Worm (Caenorhabditis elegans) whole organism, mixed stage, embryonic: ENCODE results near the gene F40G9.12.
A peak's percentile ranks its signal among the peaks of the same experiment; 100 is the strongest.

Experiments used
- bed-3 ChIP-seq: fragments of 200-800 bp; sonication (Bioruptor generic); optimal IDR thresholded peaks from 3 replicates; lab custom pipeline; 2018; ENCODE audit warnings: mild to moderate bottlenecking, missing genetic modification characterization, moderate library complexity, missing compliant biosample characterization
- ceh-83 ChIP-seq: fragments of 200-800 bp; sonication (Bioruptor generic); optimal IDR thresholded peaks from 2 replicates; lab custom pipeline; 2018; ENCODE audit warnings: mild to moderate bottlenecking, missing genetic modification characterization, missing compliant biosample characterization
- ces-1 ChIP-seq: fragments of 150-350 bp; optimal IDR thresholded peaks from 2 replicates; lab custom pipeline; 2014; ENCODE audit warnings: missing biosample characterization, missing genetic modification reagents, missing genetic modification characterization
- cnd-1 ChIP-seq: fragments of 200-800 bp; sonication (Bioruptor generic); optimal IDR thresholded peaks from 2 replicates; lab custom pipeline; 2018; ENCODE audit warnings: mild to moderate bottlenecking, missing genetic modification characterization, missing compliant biosample characterization
- elt-1 ChIP-seq: sonication (generic microtip); optimal IDR thresholded peaks from 2 replicates; lab custom pipeline; 2017; ENCODE audit warnings: missing genetic modification characterization, mild to moderate bottlenecking, missing compliant biosample characterization, antibody characterized with exemption, moderate library complexity, borderline replicate concordance; ENCODE audit not compliant: insufficient read depth
- flh-1 ChIP-seq: fragments of 200-800 bp; sonication (Bioruptor generic); optimal IDR thresholded peaks from 2 replicates; lab custom pipeline; 2018; ENCODE audit warnings: mild to moderate bottlenecking, missing genetic modification characterization, moderate library complexity, missing compliant biosample characterization
- hlh-1 ChIP-seq: fragments of 150-350 bp; optimal IDR thresholded peaks from 2 replicates; lab custom pipeline; 2014; ENCODE audit warnings: missing biosample characterization, missing genetic modification reagents, missing genetic modification characterization
- lin-13 ChIP-seq: fragments of 150-350 bp; optimal IDR thresholded peaks from 2 replicates; lab custom pipeline; 2014; ENCODE audit warnings: missing biosample characterization, missing genetic modification characterization
- lsy-2 ChIP-seq: fragments of 150-350 bp; optimal IDR thresholded peaks from 2 replicates; lab custom pipeline; 2014; ENCODE audit warnings: missing biosample characterization, missing genetic modification characterization
- nhr-2 ChIP-seq: fragments of 150-350 bp; optimal IDR thresholded peaks from 2 replicates; lab custom pipeline; 2014; ENCODE audit warnings: missing biosample characterization, missing genetic modification characterization
- sptf-1 ChIP-seq: sonication (generic microtip); optimal IDR thresholded peaks from 2 replicates; lab custom pipeline; 2017; ENCODE audit warnings: mild to moderate bottlenecking, missing genetic modification characterization, moderate library complexity, missing compliant biosample characterization
- unc-120 ChIP-seq: sonication (generic microtip); optimal IDR thresholded peaks from 2 replicates; lab custom pipeline; 2017; ENCODE audit warnings: missing genetic modification characterization, missing compliant biosample characterization; ENCODE audit not compliant: poor library complexity, severe bottlenecking
- unc-62 ChIP-seq: fragments of 150-350 bp; optimal IDR thresholded peaks from 2 replicates; lab custom pipeline; 2014; ENCODE audit warnings: missing biosample characterization, missing genetic modification reagents, missing genetic modification characterization

Gene F40G9.12

DNA sequence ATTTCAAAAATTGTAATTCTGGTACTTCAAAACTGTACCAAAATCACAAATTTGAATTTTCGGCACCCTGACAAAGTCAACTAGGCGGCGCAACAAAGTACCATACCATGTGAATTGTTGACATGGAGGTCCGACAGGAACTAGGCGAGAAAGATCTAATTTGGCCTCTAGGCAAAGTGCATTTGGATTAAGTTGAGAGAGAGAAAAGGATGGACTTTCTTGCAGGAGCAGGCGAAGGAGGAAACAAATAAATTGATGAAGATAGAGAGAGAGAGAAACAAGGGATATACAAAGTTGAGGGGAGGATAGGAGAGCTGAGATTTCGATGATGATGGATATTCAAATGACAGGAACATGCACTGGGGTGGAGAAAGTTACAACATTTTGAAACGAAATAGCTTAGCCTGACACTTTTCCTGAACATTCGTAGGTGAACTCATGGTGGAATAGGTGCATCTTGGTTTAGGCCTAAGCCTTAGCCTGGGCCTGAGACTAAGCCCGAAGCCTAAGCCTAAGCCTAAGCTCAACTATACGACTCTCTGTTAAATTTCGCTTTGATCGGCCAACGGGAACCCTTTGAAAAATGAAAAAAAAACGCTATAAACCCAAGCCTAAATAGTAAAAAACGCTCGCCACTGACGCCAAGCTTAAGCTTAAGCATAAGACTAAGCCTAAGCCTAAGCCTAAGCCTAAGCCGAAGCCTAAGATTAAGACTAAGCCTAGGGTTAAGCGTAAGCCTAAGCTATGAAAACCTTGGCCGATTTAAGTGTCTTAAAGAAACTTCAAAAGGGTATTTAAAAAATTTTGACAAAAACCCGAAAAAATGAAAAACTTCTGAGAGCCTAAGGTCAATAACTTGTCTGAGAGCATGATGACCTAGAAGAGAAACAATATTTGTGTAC, 37.4 kb downstream of the F40G9.12 start:
- no peak for TF ChIP-seq nhr-2 (tag; lab: Kevin White, UChicago)
- TF ChIP-seq ceh-83: no peak
- TF ChIP-seq unc-62 (GFP tag; lab: Kevin White, UChicago): peak; percentile 67
- peak; percentile 98 for TF ChIP-seq ces-1 (GFP tag; lab: Kevin White, UChicago)
- TF ChIP-seq, all 35 proteins: peak for 2

DNA sequence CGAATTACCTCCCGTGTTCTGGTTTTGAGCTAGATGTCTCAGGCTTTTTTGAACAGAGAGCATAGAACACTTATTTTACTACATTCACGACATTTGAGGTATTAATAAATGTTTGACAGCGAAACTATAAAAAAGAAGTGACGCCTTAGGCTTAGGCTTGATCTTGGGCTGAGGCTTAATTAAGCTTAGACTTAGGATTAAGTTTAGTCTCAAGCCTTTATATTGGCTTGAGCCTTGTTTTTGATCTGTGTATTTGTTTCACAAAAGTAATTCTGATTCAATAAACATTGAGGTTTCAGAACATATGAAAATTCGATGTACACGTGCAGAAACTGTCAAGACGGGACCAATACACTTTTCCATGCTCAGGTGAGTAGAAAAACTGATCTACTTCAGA, 38.0 kb downstream of the F40G9.12 start, which contains the start of gene klp-20:
Gene klp-20 (plus strand): TSS at position 298 of the 397 bp plus-strand sequence.
- TF ChIP-seq hlh-1 (tag; lab: Kevin White, UChicago) (no peak), bed-3 (GFP tag; lab: Kevin White, UChicago) (no peak), flh-1 (GFP tag; lab: Kevin White, UChicago) (no peak), cnd-1 (tag; lab: Kevin White, UChicago) (no peak), lin-13 (no peak)

DNA sequence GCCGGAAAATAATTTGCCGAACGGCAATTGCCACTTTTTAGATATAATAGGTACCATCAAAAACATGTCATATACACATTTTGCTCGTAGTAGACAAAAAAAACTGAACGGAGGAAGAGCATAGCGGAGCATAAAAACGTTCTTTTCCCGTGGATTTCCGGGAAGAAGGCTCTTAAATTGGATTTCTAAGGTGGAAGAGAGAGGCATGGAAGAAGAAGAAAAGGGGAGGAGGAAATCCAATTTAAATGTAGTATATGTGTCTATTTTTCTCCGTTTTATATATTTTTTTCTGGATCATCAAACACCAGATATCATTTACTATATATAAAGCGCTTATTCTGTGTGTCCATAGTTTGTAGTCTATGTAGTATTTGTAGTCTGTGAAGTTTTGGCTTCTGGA, 39.7 kb downstream of the F40G9.12 start:
- TF ChIP-seq hlh-1 (tag; lab: Kevin White, UChicago) (no peak), ces-1 (GFP tag; lab: Kevin White, UChicago) (peak; percentile 77)

DNA sequence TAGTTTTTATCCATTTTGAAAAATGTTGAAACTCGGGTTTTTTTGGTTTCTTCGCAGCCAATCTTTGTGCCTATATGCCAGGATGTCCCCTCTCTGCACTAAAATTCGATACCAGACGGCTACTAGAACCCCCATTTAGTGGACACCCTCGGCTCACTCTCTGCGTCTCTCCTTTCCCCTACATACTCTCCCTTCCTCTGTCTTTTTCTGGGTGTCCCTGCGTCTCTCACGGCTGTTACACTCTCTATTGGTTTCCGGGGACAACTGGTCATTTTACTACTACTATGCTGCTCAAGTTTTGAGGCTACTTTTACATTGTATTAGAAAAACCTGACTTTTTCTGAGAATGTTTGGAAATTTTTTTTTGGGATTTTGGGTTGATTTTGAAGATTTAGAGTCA, 48.7 kb downstream of the F40G9.12 start:
- TF ChIP-seq unc-62 (GFP tag; lab: Kevin White, UChicago) (no peak), elt-1 (no peak), hlh-1 (tag; lab: Kevin White, UChicago) (peak; percentile 75), sptf-1 (peak; percentile 32), unc-120 (peak; percentile 63), lsy-2 (tag; lab: Kevin White, UChicago) (no peak), ces-1 (GFP tag; lab: Kevin White, UChicago) (peak; percentile 57)
